Fruit fly (Drosophila melanogaster): ENCODE results near the gene CG34404.

CG34404 gene

dm6 chr3R:15350993-15351426, 16.5 kb downstream of the CG34404 start, which contains the start of the genes Trs33 and Tmtc4 (continued):
- TF ChIP-seq CG1602 (GFP tag; optimal IDR thresholded peaks at IDR 0.05) (peak; percentile 15), lola (GFP tag; optimal IDR thresholded peaks at IDR 0.05) (peak in 1 of 3 experiments; percentile 40), schlank (tag; optimal IDR thresholded peaks at IDR 0.05) (no peak), CG12659 (GFP tag; optimal IDR thresholded peaks at IDR 0.05) (peak; percentile 61), CG2199 (GFP tag; IDR thresholded peaks at IDR 0.05) (no peak), stwl (tag; optimal IDR thresholded peaks at IDR 0.05) (peak; percentile 39), MESR4 (GFP tag; optimal IDR thresholded peaks at IDR 0.05) (peak; percentile 32), CG10209 (GFP tag; optimal IDR thresholded peaks at IDR 0.05) (peak; percentile 21), CG14441 (GFP tag; IDR thresholded peaks at IDR 0.05) (no peak), Nf-YC (tag; optimal IDR thresholded peaks at IDR 0.05) (peak; percentile 52), ind (GFP tag; optimal IDR thresholded peaks at IDR 0.05) (peak; percentile 50), HLHmδ (GFP tag; optimal IDR thresholded peaks at IDR 0.05) (no peak), CG31441 (GFP tag; IDR thresholded peaks at IDR 0.05) (peak; percentile 49; the same call in 1 of the 2 replicates), Lhr (GFP tag; optimal IDR thresholded peaks at IDR 0.05) (no peak), Dp (GFP tag; optimal IDR thresholded peaks at IDR 0.05) (no peak), CG10654 (GFP tag; optimal IDR thresholded peaks at IDR 0.05) (peak; percentile 20), bbx (GFP tag; IDR thresholded peaks at IDR 0.05; ENCODE audit: partially characterized antibody) (peak; percentile 16; the same call in 1 of the 2 replicates), CG6813 (GFP tag; optimal IDR thresholded peaks at IDR 0.05) (no peak), Ptx1 (GFP tag; IDR thresholded peaks at IDR 0.05) (0 out of 2 replicates have a peak, but pooled peaks have one; percentile 33), wek (GFP tag; optimal IDR thresholded peaks at IDR 0.05) (peak; percentile 23), CG43689 (GFP tag; IDR thresholded peaks at IDR 0.05) (no peak), CG13775 (GFP tag; optimal IDR thresholded peaks at IDR 0.05) (peak; percentile 35), btn (GFP tag; optimal IDR thresholded peaks at IDR 0.05) (no peak), CG1603 (tag; optimal IDR thresholded peaks at IDR 0.05) (peak; percentile 43), Aef1 (GFP tag; IDR thresholded peaks at IDR 0.05) (peak; percentile 43; the same call in 2 of the 3 replicates), Fer1 (GFP tag; optimal IDR thresholded peaks at IDR 0.05) (peak; percentile 56), br (optimal IDR thresholded peaks at IDR 0.05) (no peak), Ada2b (GFP tag; IDR thresholded peaks at IDR 0.05) (peak; percentile 35; the same call in 1 of the 2 replicates), CG4424 (GFP tag; optimal IDR thresholded peaks at IDR 0.05) (peak; percentile 26), Dfd (GFP tag; optimal IDR thresholded peaks at IDR 0.05) (no peak), kni (GFP tag; optimal IDR thresholded peaks at IDR 0.05) (peak; percentile 99), oc (tag; optimal IDR thresholded peaks at IDR 0.05) (peak; percentile 46), Dll (GFP tag; IDR thresholded peaks at IDR 0.05; ENCODE audit: partially characterized antibody) (0 out of 4 replicates have a peak, but pooled peaks have one; percentile 10), CG12155 (GFP tag; optimal IDR thresholded peaks at IDR 0.05) (peak; percentile 28), CG9932 (GFP tag; IDR thresholded peaks at IDR 0.05) (peak; percentile 50; the same call in 1 of the 2 replicates), nerfin-1 (tag; optimal IDR thresholded peaks at IDR 0.05) (peak; percentile 46), CG13424 (tag; optimal IDR thresholded peaks at IDR 0.05) (peak; percentile 67), CG17385 (GFP tag; optimal IDR thresholded peaks at IDR 0.05) (peak; percentile 44), BtbVII (GFP tag; optimal IDR thresholded peaks at IDR 0.05) (peak; percentile 7), Scr (GFP tag; IDR thresholded peaks at IDR 0.05; ENCODE audit: partially characterized antibody) (peak; percentile 33; the same call in 1 of the 2 replicates), CG18262 (tag; optimal IDR thresholded peaks at IDR 0.05) (peak; percentile 50), CG17186 (GFP tag; optimal IDR thresholded peaks at IDR 0.05) (no peak), BEAF-32 (GFP tag; optimal IDR thresholded peaks at IDR 0.05) (peak; percentile 25), insv (GFP tag; optimal IDR thresholded peaks at IDR 0.05) (peak in 1 of 2 experiments; percentile 2), phol (tag; optimal IDR thresholded peaks at IDR 0.05) (peak; percentile 38), toy (GFP tag; IDR thresholded peaks at IDR 0.05) (no peak), pnt (GFP tag; optimal IDR thresholded peaks at IDR 0.05) (no peak), CG34422 (GFP tag; IDR thresholded peaks at IDR 0.05) (peak; percentile 29; the same call in 1 of the 3 replicates), Ets65A (GFP tag) (peak; percentile 69)
